Worm (Caenorhabditis elegans) whole organism, young adult: ENCODE measurements around the gene Y54G11A.19.

Experiments
- Y56A3A.18 ChIP-seq: fragments of 200-800 bp; sonication (Bioruptor generic); IDR thresholded peaks from 2 replicates; pipeline ENCODE4 v1.3.6; 2022; ENCODE audit warnings: missing genetic modification reagents, missing genetic modification characterization, missing compliant biosample characterization
- attf-5 ChIP-seq: fragments of 200-800 bp; sonication (Bioruptor generic); optimal IDR thresholded peaks from 2 replicates; lab custom pipeline; 2018; ENCODE audit warnings: mild to moderate bottlenecking, missing genetic modification characterization, missing compliant biosample characterization
- ceh-40 ChIP-seq: fragments of 200-800 bp; sonication (Bioruptor generic); IDR thresholded peaks from 2 replicates; pipeline ENCODE4 v1.3.6; 2022; ENCODE audit warnings: missing genetic modification characterization, missing compliant biosample characterization
- efl-1 ChIP-seq: fragments of 150-350 bp; optimal IDR thresholded peaks from 2 replicates; lab custom pipeline; 2014; ENCODE audit warnings: missing biosample characterization, missing genetic modification reagents, missing genetic modification characterization
- ekl-4 ChIP-seq: fragments of 200-800 bp; sonication (Bioruptor generic); IDR thresholded peaks from 2 replicates; pipeline ENCODE4 v1.3.6; 2022; ENCODE audit warnings: missing genetic modification reagents, missing genetic modification characterization, missing compliant biosample characterization
- nfya-1 ChIP-seq: sonication (generic microtip); optimal IDR thresholded peaks from 2 replicates; lab custom pipeline; 2017; ENCODE audit warnings: antibody characterized with exemption, missing compliant biosample characterization, missing genetic modification characterization, borderline replicate concordance; ENCODE audit not compliant: insufficient read depth
- nfya-2 ChIP-seq: fragments of 200-800 bp; sonication (Bioruptor generic); IDR thresholded peaks from 2 replicates; pipeline ENCODE4 v1.3.6; 2022; ENCODE audit warnings: missing genetic modification reagents, missing genetic modification characterization, missing compliant biosample characterization
- pbrm-1 ChIP-seq: fragments of 200-800 bp; sonication (Bioruptor generic); IDR thresholded peaks from 2 replicates; pipeline ENCODE4 v1.3.6; 2022; ENCODE audit warnings: missing genetic modification reagents, missing genetic modification characterization, missing compliant biosample characterization
- snpc-4 ChIP-seq, 5 experiments: fragments of 150-350 bp in 1 of 5; sonication (generic microtip) in 4 of 5; optimal IDR thresholded peaks; 2 replicates each; lab custom pipeline; 2014 to 2018; ENCODE audit warnings: missing genetic modification characterization in 5 of 5, missing biosample characterization in 3 of 5, antibody characterized with exemption in 2 of 5, mild to moderate bottlenecking in 2 of 5, missing compliant biosample characterization in 2 of 5, missing genotype in 2 of 5, moderate library complexity in 2 of 5, missing genetic modification reagents in 1 of 5

DNA sequence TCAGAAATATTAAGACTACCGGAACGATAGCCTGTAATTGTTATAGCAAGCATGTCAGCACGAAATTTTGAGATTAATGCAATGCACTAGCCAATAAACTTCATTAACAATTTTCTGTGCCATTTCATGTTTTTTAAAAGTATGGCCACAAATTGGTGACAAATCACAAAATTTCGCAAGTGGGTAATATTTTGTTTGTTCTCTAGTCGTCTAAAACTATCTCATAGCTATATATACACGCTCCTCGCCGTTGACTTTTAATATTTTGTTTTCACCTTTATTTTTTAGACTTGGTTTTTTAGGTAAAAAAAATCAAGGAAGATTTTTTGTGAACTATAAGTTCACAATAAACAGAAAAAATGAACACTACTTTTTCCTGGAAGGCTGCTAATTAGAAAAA lies 34.2 kb upstream of the Y54G11A.19 start:
- TF ChIP-seq nfya-2 (GFP tag; lab: Robert Waterston, UW) = no peak
- no peak for TF ChIP-seq snpc-4 (GFP tag; optimal IDR thresholded peaks at IDR 0.05; lab: Kevin White, UChicago)
- no peak for TF ChIP-seq snpc-4 (tag; optimal IDR thresholded peaks at IDR 0.05; lab: Kevin White, UChicago)
- no peak for TF ChIP-seq nfya-1 (tag; lab: Kevin White, UChicago)
- TF ChIP-seq ekl-4 = no peak
- TF ChIP-seq efl-1 (GFP tag; lab: Kevin White, UChicago) = no peak
- TF ChIP-seq pbrm-1 = no peak
- TF ChIP-seq ceh-40 (GFP tag; lab: Robert Waterston, UW) = no peak
- TF ChIP-seq Y56A3A.18 = no peak
- no peak for TF ChIP-seq attf-5
